Worm (Caenorhabditis elegans) whole organism, mixed stage, embryonic: ENCODE measurements around the gene Y67D8C.22.

ENCODE experiments used
- ceh-83 ChIP-seq: fragments of 200-800 bp; sonication (Bioruptor generic); optimal IDR thresholded peaks from 2 replicates; lab custom pipeline; 2018; ENCODE audit warnings: mild to moderate bottlenecking, missing genetic modification characterization, missing compliant biosample characterization
- lin-13 ChIP-seq: fragments of 150-350 bp; optimal IDR thresholded peaks from 2 replicates; lab custom pipeline; 2014; ENCODE audit warnings: missing biosample characterization, missing genetic modification characterization
- nhr-237 ChIP-seq: fragments of 150-350 bp; optimal IDR thresholded peaks from 2 replicates; lab custom pipeline; 2014; ENCODE audit warnings: missing biosample characterization, missing genetic modification characterization
- unc-39 ChIP-seq: fragments of 150-350 bp; optimal IDR thresholded peaks from 2 replicates; lab custom pipeline; 2014; ENCODE audit warnings: missing biosample characterization, missing genetic modification characterization

ce11 chrIV:3097019-3097418 lies 20.9 kb upstream of the Y67D8C.22 start:
- TF ChIP-seq lin-13 (tag; lab: Kevin White, UChicago) (no peak), nhr-237 (tag; lab: Kevin White, UChicago) (no peak), ceh-83 (GFP tag; lab: Kevin White, UChicago) (no peak), unc-39 (no peak)
